Worm (Caenorhabditis elegans): ENCODE results near the gene F17C11.26.

Gene F17C11.26

ce11 chrV:10925658-10926057 lies 15.6 kb upstream of the F17C11.26 start:
- TF ChIP-seq nhr-28 (tag; optimal IDR thresholded peaks at IDR 0.05) = no peak
- no peak for TF ChIP-seq elt-1 (tag; optimal IDR thresholded peaks at IDR 0.05)
- TF ChIP-seq ceh-9 (tag; optimal IDR thresholded peaks at IDR 0.05) = no peak
- no peak for TF ChIP-seq lsy-12 (tag; optimal IDR thresholded peaks at IDR 0.05)
- no peak for TF ChIP-seq ceh-28 (tag; optimal IDR thresholded peaks at IDR 0.05)
- TF ChIP-seq ama-1 (optimal IDR thresholded peaks at IDR 0.05) = no peak
- no peak for TF ChIP-seq pqm-1 (tag; optimal IDR thresholded peaks at IDR 0.05)
- TF ChIP-seq nhr-43 (tag; optimal IDR thresholded peaks at IDR 0.05; ENCODE audit: poor library complexity, severe bottlenecking) = no peak
- TF ChIP-seq snpc-4 (tag; optimal IDR thresholded peaks at IDR 0.05) = no peak
- TF ChIP-seq zag-1 (tag; optimal IDR thresholded peaks at IDR 0.05) = no peak

ce11 chrV:10929511-10929910 lies 11.7 kb upstream of the F17C11.26 start, which contains the start of gene F58B4.3:
TSS of gene F58B4.3 (plus strand) at chrV:10929811.
- TF ChIP-seq nhr-76 (tag; optimal IDR thresholded peaks at IDR 0.05) (no peak), lin-15B (tag; optimal IDR thresholded peaks at IDR 0.05) (no peak), tbx-2 (tag; optimal IDR thresholded peaks at IDR 0.05) (no peak), nhr-25 (tag; optimal IDR thresholded peaks at IDR 0.05) (no peak), nfya-1 (tag; optimal IDR thresholded peaks at IDR 0.05; ENCODE audit: insufficient read depth) (no peak), ama-1 (optimal IDR thresholded peaks at IDR 0.05) (no peak), skn-1 (tag; optimal IDR thresholded peaks at IDR 0.05) (no peak)

ce11 chrV:10931189-10931588 lies 10.1 kb upstream of the F17C11.26 start, which contains the start of gene scvp-1:
TSS of gene scvp-1 (minus strand) at chrV:10931289.
- TF ChIP-seq fos-1 (tag; optimal IDR thresholded peaks at IDR 0.05) (no peak), ama-1 (optimal IDR thresholded peaks at IDR 0.05) (no peak), nhr-76 (tag; optimal IDR thresholded peaks at IDR 0.05) (no peak), nhr-43 (tag; optimal IDR thresholded peaks at IDR 0.05; ENCODE audit: poor library complexity, severe bottlenecking) (no peak), lin-15B (tag; optimal IDR thresholded peaks at IDR 0.05) (no peak), elt-1 (tag; optimal IDR thresholded peaks at IDR 0.05) (no peak), lsy-12 (tag; optimal IDR thresholded peaks at IDR 0.05) (no peak), mdl-1 (tag; optimal IDR thresholded peaks at IDR 0.05) (no peak), ztf-4 (tag; optimal IDR thresholded peaks at IDR 0.05) (no peak), ceh-82 (tag; optimal IDR thresholded peaks at IDR 0.05) (no peak), ztf-11 (tag; optimal IDR thresholded peaks at IDR 0.05) (no peak), nhr-11 (tag; optimal IDR thresholded peaks at IDR 0.05) (no peak), elt-3 (tag; optimal IDR thresholded peaks at IDR 0.05) (no peak), nhr-23 (tag; optimal IDR thresholded peaks at IDR 0.05) (no peak), nhr-28 (tag; optimal IDR thresholded peaks at IDR 0.05) (no peak), jun-1 (tag; optimal IDR thresholded peaks at IDR 0.05) (no peak), aly-2 (tag; optimal IDR thresholded peaks at IDR 0.05) (no peak), ceh-16 (tag; optimal IDR thresholded peaks at IDR 0.05) (no peak), elt-2 (tag; optimal IDR thresholded peaks at IDR 0.05) (no peak), zag-1 (tag; optimal IDR thresholded peaks at IDR 0.05) (no peak)

- TF ChIP-seq nhr-43 (tag; optimal IDR thresholded peaks at IDR 0.05; ENCODE audit: poor library complexity, severe bottlenecking) = no peak
- TF ChIP-seq elt-3 (tag; optimal IDR thresholded peaks at IDR 0.05) = no peak
- no peak for TF ChIP-seq egl-27 (tag; optimal IDR thresholded peaks at IDR 0.05)
- TF ChIP-seq nhr-77 (tag; optimal IDR thresholded peaks at IDR 0.05) = no peak
- no peak for TF ChIP-seq tbx-2 (tag; optimal IDR thresholded peaks at IDR 0.05)
- TF ChIP-seq nhr-12 (tag; optimal IDR thresholded peaks at IDR 0.05) = no peak
- peak; percentile 94 for TF ChIP-seq elt-2 (tag; optimal IDR thresholded peaks at IDR 0.05)
- no peak for TF ChIP-seq daf-12 (tag; optimal IDR thresholded peaks at IDR 0.05)
- peak; percentile 29 for TF ChIP-seq pqm-1 (tag; optimal IDR thresholded peaks at IDR 0.05)
- no peak for TF ChIP-seq nhr-67 (tag; optimal IDR thresholded peaks at IDR 0.05)
- TF ChIP-seq nhr-76 (tag; optimal IDR thresholded peaks at IDR 0.05) = no peak
Measured at ce11 chrV:10932411-10932810, 8.8 kb upstream of the F17C11.26 start, which contains the start of gene F58B4.5. TSS of gene F58B4.5 (plus strand) at chrV:10932693.

ce11 chrV:10936681-10937080 lies 4.6 kb upstream of the F17C11.26 start, which contains the start of gene F17C11.12:
TSS of gene F17C11.12 (minus strand) at chrV:10936920.
- TF ChIP-seq mdl-1 (tag; optimal IDR thresholded peaks at IDR 0.05) = no peak
- TF ChIP-seq elt-2 (tag; optimal IDR thresholded peaks at IDR 0.05) = peak; percentile 91
- TF ChIP-seq pqm-1 (tag; optimal IDR thresholded peaks at IDR 0.05) = peak; percentile 86

All from whole organism, L3 larva.